Fruit fly (Drosophila melanogaster) whole organism, wandering third instar larva: ENCODE measurements around the gene CG1631.

ENCODE experiments used
- CG9705 ChIP-seq: fragments of 200-800 bp; sonication (Bioruptor generic); optimal IDR thresholded peaks from 2 replicates; lab custom pipeline; 2018; ENCODE audit warnings: missing biosample characterization, mild to moderate bottlenecking, missing genetic modification characterization
- tai ChIP-seq: sonication (Bioruptor generic); optimal IDR thresholded peaks from 2 replicates; lab custom pipeline; 2016; ENCODE audit warnings: missing biosample characterization, missing genetic modification characterization
- usp ChIP-seq: fragments of >200 bp; optimal IDR thresholded peaks from 2 replicates; lab custom pipeline; 2017; ENCODE audit warnings: missing biosample characterization, missing genetic modification characterization

- no peak for TF ChIP-seq tai (GFP tag; lab: Kevin White, UChicago)
- TF ChIP-seq CG9705 (GFP tag; lab: Kevin White, UChicago), result no peak
- no peak for TF ChIP-seq usp (GFP tag; lab: Kevin White, UChicago)
Measured at dm6 chrX:20342205-20342604, 15.0 kb downstream of the CG1631 start.
